Worm (Caenorhabditis elegans) whole organism, dauer: ENCODE results near the gene K02E2.11.

Experiments
- unc-62 ChIP-seq: sonication (generic microtip); optimal IDR thresholded peaks from 2 replicates; lab custom pipeline; 2017; ENCODE audit warnings: missing biosample characterization, missing genetic modification reagents, missing genetic modification characterization

K02E2.11 gene

DNA sequence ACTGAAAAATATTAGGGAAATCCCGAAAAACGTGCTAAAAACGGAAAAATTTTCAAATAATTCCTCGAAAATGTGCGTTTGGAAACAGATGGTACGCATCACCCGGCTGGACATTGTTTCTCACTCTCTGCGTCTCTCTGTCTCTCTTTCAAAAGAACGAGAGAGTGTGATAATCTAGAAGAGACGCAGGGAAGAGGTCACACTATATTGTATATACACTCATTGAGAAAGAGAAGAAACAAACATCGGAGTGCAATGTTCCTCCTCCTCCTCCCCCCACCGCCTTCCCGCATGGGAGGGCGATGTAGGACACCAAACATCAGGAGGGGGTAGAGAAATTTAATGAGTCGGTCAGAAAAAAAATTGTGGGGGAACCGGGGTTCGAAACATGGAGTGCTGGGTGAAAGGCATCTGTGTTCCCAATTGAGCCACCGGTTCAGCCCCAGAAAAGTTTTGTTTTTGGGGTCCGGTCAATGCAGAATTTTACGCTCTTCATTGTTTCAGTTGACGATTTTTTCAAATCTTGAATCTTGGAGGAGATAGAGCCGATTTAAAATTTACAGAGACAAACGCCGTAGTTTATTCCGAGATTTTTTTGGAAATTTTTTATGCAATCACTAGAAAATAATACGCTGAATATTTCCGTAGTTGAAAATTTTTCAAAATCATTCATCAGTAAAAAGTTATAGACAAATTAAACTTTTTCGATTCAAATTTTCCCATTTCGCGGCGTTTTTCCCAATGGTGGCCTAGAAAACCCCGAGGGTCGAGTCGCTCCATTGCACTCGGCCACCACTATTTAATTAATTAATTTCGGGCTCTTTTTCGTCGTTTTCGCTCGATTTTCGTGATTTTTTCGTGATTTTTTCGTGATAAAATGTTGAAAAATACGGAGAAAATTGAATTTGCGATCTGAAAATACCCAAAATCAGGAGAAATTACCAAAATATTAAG lies 41.4 kb downstream of the K02E2.11 start:
- TF ChIP-seq unc-62 (GFP tag; lab: Kevin White, UChicago): no peak

DNA sequence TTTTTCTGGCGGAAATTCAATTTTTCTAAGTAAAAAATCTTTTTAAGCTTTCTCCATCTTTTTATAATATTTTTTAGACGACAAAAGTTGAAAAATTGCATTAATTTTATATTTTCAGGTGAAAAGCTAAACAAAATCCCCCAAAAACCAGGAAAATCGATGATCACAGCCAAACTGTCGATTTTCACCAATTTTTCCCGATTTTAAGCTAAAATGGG lies 42.0 kb downstream of the K02E2.11 start, which contains the start of the genes fce-2 and F48F5.8:
TSS of gene fce-2 (plus strand) at position 119 of the 218 bp plus-strand sequence.
TSS of gene F48F5.8 (plus strand) at position 160 of the 218 bp plus-strand sequence.
- TF ChIP-seq unc-62 (GFP tag; lab: Kevin White, UChicago): no peak
